Fruit fly (Drosophila melanogaster): ENCODE data around the gene U4-U6-60K.

U4-U6-60K gene

DNA sequence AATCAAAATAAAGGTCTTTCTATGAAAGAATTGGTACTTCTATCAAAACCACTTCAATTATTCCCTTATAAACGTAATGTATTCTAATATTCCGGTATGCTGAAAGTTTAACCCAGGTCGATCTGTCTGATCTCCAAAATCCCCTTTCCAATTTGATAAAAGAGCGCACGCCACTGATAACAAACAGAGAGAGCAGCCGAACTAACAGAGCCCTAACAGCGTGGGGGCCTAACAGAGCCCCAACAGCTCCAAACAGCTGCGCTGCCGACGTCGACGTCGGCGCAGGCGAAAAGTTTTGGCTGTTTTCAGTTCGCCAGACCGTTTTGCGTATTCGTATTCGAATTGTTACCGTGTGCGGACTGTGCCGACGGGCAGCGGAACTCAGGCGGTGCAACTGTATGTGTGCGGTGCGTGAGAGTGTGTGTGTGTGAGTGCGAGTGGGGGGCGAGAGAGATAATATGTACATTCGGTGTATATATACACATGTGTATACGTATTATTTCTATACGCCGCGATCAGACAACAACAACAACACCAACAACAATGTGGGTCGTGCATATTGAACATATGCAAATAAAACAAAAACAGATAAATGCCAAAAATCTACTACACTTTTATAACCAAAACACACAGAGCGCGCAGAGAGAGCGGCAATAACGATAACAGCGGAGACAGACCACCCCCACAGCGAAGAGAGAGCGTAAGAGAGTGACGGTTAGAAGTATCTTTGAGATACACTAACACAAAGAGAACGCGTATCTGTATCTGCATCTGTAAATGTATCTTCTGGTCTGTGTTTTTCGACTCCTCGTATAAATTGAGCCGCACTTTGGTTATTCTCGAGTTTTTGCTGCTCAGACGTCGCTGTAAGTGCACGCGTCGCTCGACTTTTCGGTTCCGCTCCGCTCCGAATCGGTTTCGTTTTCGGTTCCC, 26.7 kb downstream of the U4-U6-60K start, which contains the start of gene Oatp74D:
TSS of gene Oatp74D (plus strand) at position 325 of the 933 bp plus-strand sequence.
- TF ChIP-seq stwl (tag; optimal IDR thresholded peaks at IDR 0.05) (no peak), Hey (tag; optimal IDR thresholded peaks at IDR 0.05) (peak; percentile 27), CG7556 (GFP tag; optimal IDR thresholded peaks at IDR 0.05) (peak; percentile 38), crol (GFP tag; IDR thresholded peaks at IDR 0.05) (peak; percentile 47; the same call in 1 of the 2 replicates), CG6683 (GFP tag; optimal IDR thresholded peaks at IDR 0.05) (peak; percentile 53), pan (optimal IDR thresholded peaks at IDR 0.05) (no peak), pan (GFP tag; optimal IDR thresholded peaks at IDR 0.05 in 1 of 2, IDR thresholded peaks at IDR 0.05 in 1 of 2) (peak in 1 of 2 experiments; percentile 61), CG1792 (GFP tag; optimal IDR thresholded peaks at IDR 0.05) (peak; percentile 65), CG3726 (GFP tag; IDR thresholded peaks at IDR 0.05) (no peak), slbo (GFP tag; IDR thresholded peaks at IDR 0.05) (peak; percentile 69), tin (GFP tag; optimal IDR thresholded peaks at IDR 0.05) (no peak), CG5953 (GFP tag; IDR thresholded peaks at IDR 0.05) (peak; percentile 43; the same call in 1 of the 2 replicates), CG13287 (GFP tag; IDR thresholded peaks at IDR 0.05; ENCODE audit: partially characterized antibody) (peak; percentile 68; the same call in 1 of the 2 replicates), ash1 (GFP tag; optimal IDR thresholded peaks at IDR 0.05) (no peak), CG4854 (GFP tag; optimal IDR thresholded peaks at IDR 0.05) (no peak), CG7372 (GFP tag; IDR thresholded peaks at IDR 0.05) (no peak), tap (tag; optimal IDR thresholded peaks at IDR 0.05) (no peak), CG8765 (GFP tag; IDR thresholded peaks at IDR 0.05) (no peak), unc-4 (GFP tag; IDR thresholded peaks at IDR 0.05; ENCODE audit: partially characterized antibody) (no peak), CG11456 (GFP tag; IDR thresholded peaks at IDR 0.05) (no peak), schlank (tag; optimal IDR thresholded peaks at IDR 0.05) (peak; percentile 21), CG4282 (GFP tag; optimal IDR thresholded peaks at IDR 0.05) (peak; percentile 41), CG14014 (GFP tag; IDR thresholded peaks at IDR 0.05) (peak; percentile 49), maf-S (GFP tag; optimal IDR thresholded peaks at IDR 0.05) (no peak), CG4730 (GFP tag; IDR thresholded peaks at IDR 0.05) (no peak), lilli (GFP tag; optimal IDR thresholded peaks at IDR 0.05) (peak; percentile 67), gsb-n (tag; optimal IDR thresholded peaks at IDR 0.05) (peak; percentile 53), CG14441 (GFP tag; IDR thresholded peaks at IDR 0.05) (0 out of 2 replicates have a peak, but pooled peaks have one; percentile 11), CG33213 (GFP tag; optimal IDR thresholded peaks at IDR 0.05) (no peak), repo (GFP tag; optimal IDR thresholded peaks at IDR 0.05) (no peak), CG5245 (GFP tag; optimal IDR thresholded peaks at IDR 0.05) (no peak), nau (GFP tag; optimal IDR thresholded peaks at IDR 0.05) (peak; percentile 83), Ravus (GFP tag; IDR thresholded peaks at IDR 0.05) (no peak), CG3995 (GFP tag; optimal IDR thresholded peaks at IDR 0.05) (no peak), H2.0 (GFP tag; IDR thresholded peaks at IDR 0.05) (no peak; the same call in 1 of the 2 replicates), Gug (GFP tag; IDR thresholded peaks at IDR 0.05) (peak; percentile 11; the same call in 1 of the 4 replicates), CG15696 (tag; optimal IDR thresholded peaks at IDR 0.05) (peak; percentile 65), CG4820 (GFP tag; optimal IDR thresholded peaks at IDR 0.05) (no peak), Dad (GFP tag; optimal IDR thresholded peaks at IDR 0.05) (no peak), Atf-2 (GFP tag; optimal IDR thresholded peaks at IDR 0.05) (peak; percentile 11), aop (GFP tag; IDR thresholded peaks at IDR 0.05) (no peak), CG16813 (GFP tag; IDR thresholded peaks at IDR 0.05; ENCODE audit: partially characterized antibody) (no peak; the same call in 2 of the 3 replicates), pho (GFP tag; optimal IDR thresholded peaks at IDR 0.05) (peak; percentile 5), Xbp1 (GFP tag; optimal IDR thresholded peaks at IDR 0.05) (peak; percentile 50), sens (GFP tag) (peak; percentile 88), MTF-1 (GFP tag; optimal IDR thresholded peaks at IDR 0.05; ENCODE audit: borderline replicate concordance) (peak; percentile 18), HLH3B (GFP tag; IDR thresholded peaks at IDR 0.05) (peak; percentile 43; the same call in 1 of the 2 replicates), CG15011 (GFP tag; optimal IDR thresholded peaks at IDR 0.05) (peak; percentile 21), gcm2 (GFP tag; optimal IDR thresholded peaks at IDR 0.05) (peak; percentile 16), Tbp (GFP tag; optimal IDR thresholded peaks at IDR 0.05) (no peak)
